Fruit fly (Drosophila melanogaster): ENCODE data around the gene lectin-37Db.

DNA sequence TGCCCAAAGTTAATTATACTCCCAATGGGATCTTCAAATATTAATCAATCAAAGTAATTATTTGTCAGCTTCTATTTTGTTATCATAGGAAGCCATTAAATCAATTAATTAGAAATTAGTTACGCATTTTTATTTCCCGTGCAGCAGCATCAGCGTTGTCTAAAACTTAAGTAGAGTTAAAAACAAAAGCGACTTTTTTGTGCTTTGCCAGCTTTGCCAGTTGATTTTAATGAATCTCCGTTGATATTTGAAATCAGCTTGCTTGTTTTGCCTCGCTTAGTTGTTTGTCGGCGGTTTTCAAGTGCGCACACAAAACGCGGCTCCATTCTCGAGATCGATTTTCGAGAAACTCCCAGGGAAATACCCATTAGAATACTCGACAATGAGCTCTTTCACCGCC lies 38.2 kb upstream of the lectin-37Db start, which contains the start of gene CG17350:
- TF ChIP-seq psq (optimal IDR thresholded peaks at IDR 0.05) (no peak), h (optimal IDR thresholded peaks at IDR 0.05) (no peak), ttk (optimal IDR thresholded peaks at IDR 0.05) (no peak), Myc (optimal IDR thresholded peaks at IDR 0.05) (no peak)

Measured in Kc167 (cell line).